Worm (Caenorhabditis elegans) whole organism, L4/young adult: ENCODE results near the gene rsp-5.

Experiments
- W03F9.2 ChIP-seq: fragments of 150-350 bp; optimal IDR thresholded peaks from 2 replicates; lab custom pipeline; 2014; ENCODE audit warnings: missing biosample characterization, missing genetic modification characterization
- dao-5 ChIP-seq: sonication (generic microtip); optimal IDR thresholded peaks from 2 replicates; lab custom pipeline; 2016; ENCODE audit warnings: missing genotype, missing genetic modification characterization, moderate library complexity, missing compliant biosample characterization
- him-1 ChIP-seq: sonication (generic microtip); optimal IDR thresholded peaks from 2 replicates; lab custom pipeline; 2016; ENCODE audit warnings: missing genotype, missing genetic modification reagents, missing genetic modification characterization, missing compliant biosample characterization

DNA sequence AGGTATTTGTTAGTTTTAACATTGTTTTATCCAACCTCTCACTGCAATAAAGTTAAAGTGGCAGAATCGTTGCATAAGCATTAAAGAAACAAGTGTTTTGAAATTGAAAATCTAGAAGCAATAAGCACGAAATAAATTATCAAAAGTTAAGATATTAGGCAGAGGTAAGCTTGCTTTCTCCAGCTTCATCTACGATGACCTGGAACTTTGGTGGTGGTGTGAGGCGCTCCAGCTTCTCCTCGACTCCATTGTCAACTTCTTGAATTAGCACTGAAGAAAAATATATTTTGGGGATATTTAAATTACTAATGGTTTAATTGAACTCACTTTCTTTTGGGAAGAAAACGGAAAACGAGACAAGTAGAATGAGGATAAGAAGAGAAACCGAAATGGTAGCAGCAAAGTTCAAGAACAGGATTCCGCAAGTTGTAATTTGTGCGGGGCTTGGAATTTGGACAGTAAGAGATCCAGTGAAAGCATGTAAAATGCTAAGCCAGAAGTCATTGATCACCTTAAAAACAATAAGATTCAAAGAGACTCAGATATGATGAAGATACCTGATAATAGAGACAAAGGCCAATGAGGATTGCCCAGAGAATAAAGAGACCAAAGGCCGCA is 3.9 kb downstream of the rsp-5 start:
- TF ChIP-seq W03F9.2 (tag; lab: Kevin White, UChicago), result no peak
- no peak for TF ChIP-seq him-1
- TF ChIP-seq dao-5 (tag; lab: Kevin White, UChicago), result no peak
